Worm (Caenorhabditis elegans) whole organism, L1 larva: ENCODE results near the gene phdh-1.

Source experiments
- C04F5.9 ChIP-seq: sonication (generic microtip); optimal IDR thresholded peaks from 2 replicates; lab custom pipeline; 2016; ENCODE audit warnings: missing genetic modification characterization, missing compliant biosample characterization
- aha-1 ChIP-seq: fragments of 150-350 bp; optimal IDR thresholded peaks from 2 replicates; lab custom pipeline; 2014; ENCODE audit warnings: missing biosample characterization, missing genetic modification characterization
- blmp-1 ChIP-seq: fragments of 150-350 bp; optimal IDR thresholded peaks from 2 replicates; lab custom pipeline; 2014; ENCODE audit warnings: missing biosample characterization, missing genetic modification characterization
- ceh-82 ChIP-seq, 3 experiments: fragments of 150-350 bp in 1 of 3; sonication (generic microtip) in 2 of 3; optimal IDR thresholded peaks; 2 replicates each; lab custom pipeline; 2014 to 2017; ENCODE audit warnings: missing biosample characterization in 3 of 3, missing genetic modification characterization in 3 of 3
- ceh-90 ChIP-seq: sonication (generic microtip); optimal IDR thresholded peaks from 2 replicates; lab custom pipeline; 2016; ENCODE audit warnings: missing genetic modification characterization, missing compliant biosample characterization
- dsc-1 ChIP-seq: sonication (generic microtip); optimal IDR thresholded peaks from 2 replicates; lab custom pipeline; 2016; ENCODE audit warnings: mild to moderate bottlenecking, missing genetic modification characterization, missing compliant biosample characterization
- efl-1 ChIP-seq, 4 experiments: fragments of 150-350 bp; optimal IDR thresholded peaks in 3 of 4; peaks in 1 of 4; 1 replicate in 1 of 4; 2 replicates in 3 of 4; lab custom pipeline; 2014; ENCODE audit warnings: missing biosample characterization in 2 of 4, missing genetic modification characterization in 2 of 4, missing genetic modification reagents in 2 of 4
- egl-27 ChIP-seq, 2 experiments: fragments of 150-350 bp in 1 of 2; sonication (generic microtip); optimal IDR thresholded peaks; 3 replicates each; lab custom pipeline; 2017 to 2018; ENCODE audit warnings: missing biosample characterization in 2 of 2, missing genetic modification characterization in 2 of 2, missing genetic modification reagents in 2 of 2
- elt-2 ChIP-seq: sonication (generic microtip); optimal IDR thresholded peaks from 2 replicates; lab custom pipeline; 2016; ENCODE audit warnings: missing genetic modification characterization, mild to moderate bottlenecking, inconsistent platforms, missing compliant biosample characterization, missing genetic modification reagents
- elt-3 ChIP-seq, 6 experiments: fragments of 150-350 bp in 1 of 6; sonication (generic microtip); optimal IDR thresholded peaks; 2 replicates each; lab custom pipeline; 2017 to 2018; ENCODE audit warnings: missing biosample characterization in 6 of 6, missing genetic modification characterization in 6 of 6, inconsistent platforms in 1 of 6
- isw-1 ChIP-seq: fragments of 200-800 bp; sonication (Bioruptor generic); IDR thresholded peaks from 2 replicates; pipeline ENCODE4 v1.3.6; 2022; ENCODE audit warnings: missing genetic modification characterization, missing compliant biosample characterization
- lin-13 ChIP-seq: fragments of 150-350 bp; optimal IDR thresholded peaks from 2 replicates; lab custom pipeline; 2014; ENCODE audit warnings: missing biosample characterization, missing genetic modification reagents, missing genetic modification characterization
- lin-35 ChIP-seq, 2 experiments: fragments of 150-350 bp; optimal IDR thresholded peaks; 2 replicates each; lab custom pipeline; 2014; ENCODE audit warnings: missing biosample characterization in 2 of 2, missing genetic modification characterization in 2 of 2, missing genetic modification reagents in 2 of 2
- lin-39 ChIP-seq: fragments of 150-350 bp; optimal IDR thresholded peaks from 2 replicates; lab custom pipeline; 2014; ENCODE audit warnings: missing biosample characterization, missing genetic modification reagents, missing genetic modification characterization
- lsy-2 ChIP-seq, 2 experiments: fragments of 150-350 bp; optimal IDR thresholded peaks; 2 replicates each; lab custom pipeline; 2014; ENCODE audit warnings: missing biosample characterization in 2 of 2, missing genetic modification characterization in 2 of 2
- mep-1 ChIP-seq: fragments of 150-350 bp; optimal IDR thresholded peaks from 2 replicates; lab custom pipeline; 2014; ENCODE audit warnings: missing biosample characterization, missing genetic modification characterization
- nhr-19 ChIP-seq: fragments of 200-800 bp; sonication (Bioruptor generic); conservative IDR thresholded peaks from 2 replicates; pipeline ENCODE4 v1.3.6; 2022; ENCODE audit warnings: missing genetic modification characterization, missing compliant biosample characterization
- nhr-77 ChIP-seq: fragments of 150-350 bp; optimal IDR thresholded peaks from 2 replicates; lab custom pipeline; 2014; ENCODE audit warnings: missing biosample characterization, missing genetic modification characterization
- nhr-85 ChIP-seq: sonication (generic microtip); peaks from one replicate; lab custom pipeline; 2016; ENCODE audit warnings: missing genetic modification characterization, inconsistent platforms, missing compliant biosample characterization
- pqm-1 ChIP-seq: sonication (generic microtip); optimal IDR thresholded peaks from 3 replicates; lab custom pipeline; 2017; ENCODE audit warnings: missing biosample characterization, missing genetic modification characterization
- skn-1 ChIP-seq: fragments of 150-350 bp; optimal IDR thresholded peaks from 2 replicates; lab custom pipeline; 2014; ENCODE audit warnings: missing biosample characterization, missing genetic modification characterization
- ztf-4 ChIP-seq: fragments of 150-350 bp; optimal IDR thresholded peaks from 2 replicates; lab custom pipeline; 2014; ENCODE audit warnings: missing biosample characterization, missing genetic modification characterization

phdh-1 gene

DNA sequence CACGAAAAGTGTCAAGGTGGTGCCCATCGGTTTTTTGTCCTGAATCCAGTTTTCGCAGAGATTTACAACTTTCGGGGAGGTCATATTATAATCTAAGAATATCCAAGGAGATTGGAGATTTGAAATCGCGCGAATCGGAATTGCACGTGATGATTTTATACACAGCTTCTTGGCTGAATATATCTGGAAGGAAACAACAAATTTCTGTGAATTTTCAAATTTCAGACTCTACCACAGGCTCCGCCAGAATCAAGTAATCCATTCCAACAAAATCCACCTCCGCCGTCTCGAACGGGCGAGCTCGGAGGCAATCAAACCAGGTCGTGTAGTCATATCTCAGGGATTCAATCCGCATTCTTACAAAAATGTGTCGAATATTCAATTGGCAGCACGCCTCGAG is 43.0 kb downstream of the phdh-1 start:
- TF ChIP-seq C04F5.9 (tag; lab: Kevin White, UChicago) (no peak), efl-1 (optimal IDR thresholded peaks at IDR 0.05; lab: Kevin White, UChicago) (no peak), efl-1 (GFP tag; optimal IDR thresholded peaks at IDR 0.05 in 1 of 2; lab: Kevin White, UChicago) (no peak), mep-1 (tag; lab: Kevin White, UChicago) (no peak), lin-35 (GFP tag; optimal IDR thresholded peaks at IDR 0.05; lab: Kevin White, UChicago) (no peak), skn-1 (tag; lab: Kevin White, UChicago) (no peak), aha-1 (no peak), ceh-90 (tag; lab: Kevin White, UChicago) (no peak)

DNA sequence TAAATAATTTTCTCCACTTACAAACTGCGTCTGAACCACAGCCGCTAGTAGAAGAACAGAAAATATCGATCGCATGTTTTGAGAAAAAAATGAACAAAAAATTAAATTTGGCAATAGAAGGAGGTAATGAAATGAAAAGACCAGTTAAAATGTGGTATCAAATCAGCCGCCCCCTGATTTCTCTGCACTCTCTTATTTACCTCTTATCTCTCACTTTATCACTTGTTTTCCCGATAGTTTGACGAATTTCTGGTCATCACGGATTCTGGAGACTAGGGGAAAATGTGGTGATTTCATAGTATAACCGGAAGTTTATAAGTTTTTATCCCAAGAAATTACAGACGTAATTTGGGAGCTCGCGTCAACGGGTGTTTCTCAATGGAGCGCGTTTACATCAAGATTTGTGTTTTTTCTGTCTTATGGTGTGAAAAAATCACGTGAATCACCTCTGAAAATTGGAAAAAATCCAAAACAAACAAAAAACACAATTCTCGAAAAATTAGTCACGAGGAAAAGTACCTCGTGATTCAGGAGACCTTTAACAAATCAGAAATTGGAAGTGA is 44.5 kb downstream of the phdh-1 start, which contains the start of gene clec-146:
TSS of gene clec-146 (minus strand) at position 116 of the 563 bp plus-strand sequence.
- TF ChIP-seq nhr-85 (tag; lab: Kevin White, UChicago), result peak; percentile 68
- TF ChIP-seq elt-2 (tag; lab: Kevin White, UChicago), result no peak
- TF ChIP-seq nhr-19, result 0 out of 2 replicates have a peak, but pooled peaks have one; percentile 17
- TF ChIP-seq pqm-1 (tag; lab: Kevin White, UChicago), result no peak
- TF ChIP-seq lin-13 (GFP tag; lab: Kevin White, UChicago), result no peak
- TF ChIP-seq blmp-1 (tag; lab: Kevin White, UChicago), result peak; percentile 9
- TF ChIP-seq nhr-77 (tag; lab: Kevin White, UChicago), result no peak
- TF ChIP-seq dsc-1 (tag; lab: Kevin White, UChicago), result no peak
- peak in 1 of 2 experiments; percentile 25 for TF ChIP-seq lsy-2 (tag; optimal IDR thresholded peaks at IDR 0.05; lab: Kevin White, UChicago)
- peak in 1 of 6 experiments; percentile 55 for TF ChIP-seq elt-3 (tag; optimal IDR thresholded peaks at IDR 0.05; lab: Kevin White, UChicago)
- TF ChIP-seq efl-1 (optimal IDR thresholded peaks at IDR 0.05; lab: Kevin White, UChicago), result no peak
- peak in 1 of 2 experiments; percentile 92 for TF ChIP-seq efl-1 (GFP tag; optimal IDR thresholded peaks at IDR 0.05 in 1 of 2; lab: Kevin White, UChicago)
- no peak for TF ChIP-seq egl-27 (tag; optimal IDR thresholded peaks at IDR 0.05; lab: Kevin White, UChicago)
- no peak for TF ChIP-seq ztf-4 (tag; lab: Kevin White, UChicago)
- no peak for TF ChIP-seq lin-39 (tag; lab: Kevin White, UChicago)
- TF ChIP-seq isw-1 (GFP tag; lab: Robert Waterston, UW), result no peak
- TF ChIP-seq, all 84 proteins: peak for 6

DNA sequence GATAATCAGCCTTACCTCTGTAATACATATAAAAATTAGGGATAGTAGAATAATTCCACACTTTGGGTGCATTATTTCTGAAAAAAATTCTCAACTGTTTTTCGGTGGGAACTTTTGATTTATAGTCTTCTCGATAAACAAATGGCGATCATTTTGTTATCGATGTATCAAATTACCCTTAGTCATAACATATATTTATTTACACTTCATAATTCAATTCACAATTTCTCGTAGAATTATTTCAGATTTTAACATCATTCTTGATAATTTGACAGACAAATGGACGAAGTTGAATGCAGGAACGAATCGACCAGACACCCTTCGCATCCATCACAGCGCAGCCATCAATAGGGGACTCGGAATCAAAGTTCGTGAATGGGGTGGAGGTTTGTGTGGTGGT is 47.8 kb downstream of the phdh-1 start, which contains the start of gene clec-145:
TSS of gene clec-145 (minus strand) at position 101 of the 400 bp plus-strand sequence.
- TF ChIP-seq efl-1 (optimal IDR thresholded peaks at IDR 0.05; lab: Kevin White, UChicago) (no peak), efl-1 (GFP tag; optimal IDR thresholded peaks at IDR 0.05 in 1 of 2; lab: Kevin White, UChicago) (peak in 1 of 2 experiments; percentile 75), ceh-82 (tag; optimal IDR thresholded peaks at IDR 0.05; lab: Kevin White, UChicago) (no peak)
